Worm (Caenorhabditis elegans): ENCODE data around the gene mix-1.

- TF ChIP-seq lag-1 (GFP tag; IDR thresholded peaks at IDR 0.05) (no peak), sea-2 (GFP tag; IDR thresholded peaks at IDR 0.05) (no peak), mes-4 (tag; optimal IDR thresholded peaks at IDR 0.05) (no peak), gei-17 (GFP tag; optimal IDR thresholded peaks at IDR 0.05) (no peak), ets-4 (GFP tag; optimal IDR thresholded peaks at IDR 0.05) (no peak), madf-3 (GFP tag; IDR thresholded peaks at IDR 0.05) (no peak), ztf-25 (GFP tag; IDR thresholded peaks at IDR 0.05) (no peak), hlh-26 (GFP tag; conservative IDR thresholded peaks at IDR 0.05) (no peak), C17E4.6 (GFP tag; IDR thresholded peaks at IDR 0.05) (no peak)
Measured at ce11 chrII:10862749-10863656, 39.0 kb downstream of the mix-1 start.

Data from whole organism, young adult.